Fruit fly (Drosophila melanogaster) whole organism, embryonic: ENCODE measurements around the gene CG31800.

Experiments used
- Atf6 ChIP-seq: fragments of 200-800 bp; sonication (Bioruptor generic); IDR thresholded peaks from 2 replicates; pipeline ENCODE4 v1.3.6; 2022; ENCODE audit warnings: missing biosample characterization, missing genetic modification characterization
- CG10147 ChIP-seq: fragments of 200-800 bp; sonication (Bioruptor generic); optimal IDR thresholded peaks from 2 replicates; lab custom pipeline; 2019; ENCODE audit warnings: missing biosample characterization, mild to moderate bottlenecking, missing genetic modification characterization, moderate library complexity
- CG10462 ChIP-seq: fragments of 200-800 bp; sonication (Bioruptor generic); optimal IDR thresholded peaks from 2 replicates; lab custom pipeline; 2016; ENCODE audit warnings: missing biosample characterization, missing genetic modification characterization
- CG12236 ChIP-seq: fragments of 200-800 bp; sonication (Bioruptor generic); optimal IDR thresholded peaks from 2 replicates; lab custom pipeline; 2016; ENCODE audit warnings: missing biosample characterization, missing genetic modification characterization
- CG13287 ChIP-seq: fragments of 200-800 bp; sonication (Bioruptor generic); IDR thresholded peaks from 2 replicates; pipeline ENCODE4 v1.3.6; 2022; ENCODE audit warnings: missing biosample characterization, missing genetic modification characterization; ENCODE audit not compliant: partially characterized antibody
- CG13894 ChIP-seq: fragments of 200-800 bp; sonication (Bioruptor generic); optimal IDR thresholded peaks from 3 replicates; lab custom pipeline; 2018; ENCODE audit warnings: missing biosample characterization, mild to moderate bottlenecking, missing genetic modification characterization, moderate library complexity
- CG14965 ChIP-seq: fragments of 200-800 bp; sonication (Bioruptor generic); optimal IDR thresholded peaks from 2 replicates; lab custom pipeline; 2016; ENCODE audit warnings: missing biosample characterization, missing genetic modification characterization, borderline replicate concordance
- CG16863 ChIP-seq: fragments of 200-800 bp; sonication (Bioruptor generic); optimal IDR thresholded peaks from 3 replicates; lab custom pipeline; 2016; ENCODE audit warnings: missing biosample characterization, missing genetic modification characterization
- CG17186 ChIP-seq: fragments of 200-800 bp; sonication (Bioruptor generic); optimal IDR thresholded peaks from 3 replicates; lab custom pipeline; 2017; ENCODE audit warnings: missing biosample characterization, missing genetic modification reagents, missing genetic modification characterization
- CG2129 ChIP-seq: fragments of 200-800 bp; sonication (Bioruptor generic); IDR thresholded peaks from 2 replicates; pipeline ENCODE4 v1.3.6; 2022; ENCODE audit warnings: missing biosample characterization, missing genetic modification characterization; ENCODE audit not compliant: partially characterized antibody
- CG2678 ChIP-seq: fragments of 200-800 bp; sonication (Bioruptor generic); optimal IDR thresholded peaks from 3 replicates; lab custom pipeline; 2019; ENCODE audit warnings: missing biosample characterization, mild to moderate bottlenecking, missing genetic modification characterization, moderate library complexity
- CG31224 ChIP-seq: fragments of 200-800 bp; sonication (Bioruptor generic); IDR thresholded peaks from 2 replicates; pipeline ENCODE4 v1.3.6; 2022; ENCODE audit warnings: missing biosample characterization, missing genetic modification characterization
- CG31365 ChIP-seq: fragments of 200-800 bp; sonication (Bioruptor generic); optimal IDR thresholded peaks from 2 replicates; lab custom pipeline; 2018; ENCODE audit warnings: missing biosample characterization, mild to moderate bottlenecking, missing genetic modification characterization
- CG32767 ChIP-seq: fragments of 200-800 bp; sonication (Bioruptor generic); IDR thresholded peaks from 2 replicates; pipeline ENCODE4 v1.3.6; 2022; ENCODE audit warnings: missing biosample characterization, missing genetic modification characterization
- CG33213 ChIP-seq: fragments of 200-800 bp; sonication (Bioruptor generic); optimal IDR thresholded peaks from 3 replicates; lab custom pipeline; 2016; ENCODE audit warnings: missing biosample characterization, missing genetic modification characterization
- CG5245 ChIP-seq: fragments of 200-800 bp; sonication (Bioruptor generic); optimal IDR thresholded peaks from 3 replicates; lab custom pipeline; 2016; ENCODE audit warnings: missing biosample characterization, missing genetic modification characterization
- CG7271 ChIP-seq: fragments of 200-800 bp; sonication (Bioruptor generic); optimal IDR thresholded peaks from 2 replicates; lab custom pipeline; 2018; ENCODE audit warnings: missing biosample characterization, mild to moderate bottlenecking, missing genetic modification characterization, moderate library complexity
- CG7987 ChIP-seq: fragments of 200-800 bp; sonication (Bioruptor generic); optimal IDR thresholded peaks from 2 replicates; lab custom pipeline; 2018; ENCODE audit warnings: missing biosample characterization, mild to moderate bottlenecking, missing genetic modification characterization, moderate library complexity
- CG8359 ChIP-seq: fragments of 200-800 bp; sonication (Bioruptor generic); optimal IDR thresholded peaks from 2 replicates; lab custom pipeline; 2017; ENCODE audit warnings: missing biosample characterization, mild to moderate bottlenecking, missing genetic modification characterization, borderline replicate concordance
- CG8478 ChIP-seq: fragments of >200 bp; optimal IDR thresholded peaks from 2 replicates; lab custom pipeline; 2018
- CHES-1-like ChIP-seq: fragments of 200-800 bp; sonication (Bioruptor generic); optimal IDR thresholded peaks from 2 replicates; lab custom pipeline; 2016; ENCODE audit warnings: missing biosample characterization, missing genetic modification characterization
- Dad ChIP-seq: fragments of 200-800 bp; sonication (Bioruptor generic); optimal IDR thresholded peaks from 3 replicates; lab custom pipeline; 2016; ENCODE audit warnings: missing biosample characterization, missing genetic modification characterization
- Dfd ChIP-seq, 2 experiments: fragments of >200 bp; optimal IDR thresholded peaks; 2 replicates each; lab custom pipeline; 2017; ENCODE audit warnings: missing biosample characterization in 2 of 2, missing genetic modification characterization in 2 of 2
- Dref ChIP-seq: fragments of 200-800 bp; sonication (Bioruptor generic); IDR thresholded peaks from 2 replicates; pipeline ENCODE4 v1.3.6; 2022; ENCODE audit warnings: missing biosample characterization, missing genetic modification characterization
- E2f2 ChIP-seq: fragments of 200-800 bp; sonication (Bioruptor generic); IDR thresholded peaks from 2 replicates; pipeline ENCODE4 v1.3.6; 2022; ENCODE audit warnings: missing biosample characterization, missing genetic modification characterization
- Elba2 ChIP-seq: fragments of 200-800 bp; sonication (Bioruptor generic); optimal IDR thresholded peaks from 3 replicates; lab custom pipeline; 2016; ENCODE audit warnings: missing biosample characterization, missing genetic modification characterization
- Hmx ChIP-seq: fragments of 200-800 bp; sonication (Bioruptor generic); optimal IDR thresholded peaks from 2 replicates; lab custom pipeline; 2016; ENCODE audit warnings: missing biosample characterization, missing genetic modification characterization
- MESR4 ChIP-seq: fragments of 200-800 bp; sonication (Bioruptor generic); optimal IDR thresholded peaks from 2 replicates; lab custom pipeline; 2018; ENCODE audit warnings: missing biosample characterization, mild to moderate bottlenecking, missing genetic modification characterization, moderate library complexity
- Myb ChIP-seq: fragments of 200-800 bp; sonication (Bioruptor generic); optimal IDR thresholded peaks from 2 replicates; lab custom pipeline; 2016; ENCODE audit warnings: missing biosample characterization, missing genetic modification characterization
- NC2β ChIP-seq: fragments of 200-800 bp; sonication (Bioruptor generic); optimal IDR thresholded peaks from 2 replicates; lab custom pipeline; 2016; ENCODE audit warnings: missing biosample characterization, missing genetic modification characterization
- Poxn ChIP-seq: fragments of 200-800 bp; sonication (Bioruptor generic); IDR thresholded peaks from 2 replicates; pipeline ENCODE4 v1.3.6; 2022; ENCODE audit warnings: missing biosample characterization, missing genetic modification characterization
- al ChIP-seq: fragments of 200-800 bp; sonication (Bioruptor generic); IDR thresholded peaks from 2 replicates; pipeline ENCODE4 v1.3.6; 2022; ENCODE audit warnings: missing biosample characterization, missing genetic modification characterization
- ara ChIP-seq: fragments of 200-800 bp; sonication (Bioruptor generic); IDR thresholded peaks from 2 replicates; pipeline ENCODE4 v1.3.6; 2022; ENCODE audit warnings: missing biosample characterization, missing genetic modification characterization
- bbx ChIP-seq: fragments of 200-800 bp; sonication (Bioruptor generic); IDR thresholded peaks from 2 replicates; pipeline ENCODE4 v1.3.6; 2022; ENCODE audit warnings: missing biosample characterization, missing genetic modification characterization; ENCODE audit not compliant: partially characterized antibody
- corto ChIP-seq: fragments of 200-800 bp; sonication (Bioruptor generic); optimal IDR thresholded peaks from 2 replicates; lab custom pipeline; 2016; ENCODE audit warnings: missing biosample characterization, mild to moderate bottlenecking, missing genetic modification characterization, moderate library complexity
- dm ChIP-seq: fragments of 200-800 bp; sonication (Bioruptor generic); optimal IDR thresholded peaks from 3 replicates; lab custom pipeline; 2016; ENCODE audit warnings: missing biosample characterization, missing genetic modification characterization
- dmrt99B ChIP-seq: fragments of 200-800 bp; sonication (Bioruptor generic); optimal IDR thresholded peaks from 2 replicates; lab custom pipeline; 2018; ENCODE audit warnings: missing biosample characterization, mild to moderate bottlenecking, missing genetic modification characterization, moderate library complexity
- fru ChIP-seq: fragments of >200 bp; optimal IDR thresholded peaks from 2 replicates; lab custom pipeline; 2017
- gcm2 ChIP-seq: fragments of 200-800 bp; sonication (Bioruptor generic); optimal IDR thresholded peaks from 2 replicates; lab custom pipeline; 2016; ENCODE audit warnings: missing biosample characterization, missing genetic modification characterization
- lola ChIP-seq, 3 experiments: fragments of >200 bp in 2 of 3; fragments of 200-800 bp in 1 of 3; sonication (Bioruptor generic) in 1 of 3; optimal IDR thresholded peaks; 2 replicates each; lab custom pipeline; 2017 to 2019; ENCODE audit warnings: missing biosample characterization in 3 of 3, missing genetic modification characterization in 3 of 3, mild to moderate bottlenecking in 1 of 3, moderate library complexity in 1 of 3
- lov ChIP-seq, 2 experiments: fragments of 200-800 bp in 1 of 2; fragments of >200 bp in 1 of 2; sonication (Bioruptor generic) in 1 of 2; IDR thresholded peaks in 1 of 2; optimal IDR thresholded peaks in 1 of 2; 2 replicates in 1 of 2; 3 replicates in 1 of 2; pipeline versions ENCODE4 v1.3.6 to Lab custom; 2017 to 2022; ENCODE audit warnings: missing biosample characterization in 1 of 2, missing genetic modification characterization in 1 of 2
- nerfin-2 ChIP-seq: fragments of 200-800 bp; sonication (Bioruptor generic); IDR thresholded peaks from 2 replicates; pipeline ENCODE4 v1.3.6; 2022; ENCODE audit warnings: missing biosample characterization, missing genetic modification characterization; ENCODE audit not compliant: partially characterized antibody
- nmo ChIP-seq: fragments of 200-800 bp; sonication (Bioruptor generic); optimal IDR thresholded peaks from 2 replicates; lab custom pipeline; 2018; ENCODE audit warnings: missing biosample characterization, mild to moderate bottlenecking, missing genetic modification characterization, moderate library complexity
- p53 ChIP-seq: fragments of 200-800 bp; sonication (Bioruptor generic); optimal IDR thresholded peaks from 2 replicates; lab custom pipeline; 2016; ENCODE audit warnings: missing biosample characterization, missing genetic modification characterization
- seq ChIP-seq: fragments of 200-800 bp; sonication (Bioruptor generic); IDR thresholded peaks from 2 replicates; pipeline ENCODE4 v1.3.6; 2022; ENCODE audit warnings: missing biosample characterization, missing genetic modification characterization
- ssp ChIP-seq: fragments of 200-800 bp; sonication (Bioruptor generic); IDR thresholded peaks from 2 replicates; pipeline ENCODE4 v1.3.6; 2022; ENCODE audit warnings: missing biosample characterization, missing genetic modification characterization
- unpg ChIP-seq: fragments of 200-800 bp; sonication (Bioruptor generic); optimal IDR thresholded peaks from 3 replicates; lab custom pipeline; 2018; ENCODE audit warnings: missing biosample characterization, mild to moderate bottlenecking, missing genetic modification characterization, moderate library complexity
- vvl ChIP-seq: fragments of 200-800 bp; sonication (Bioruptor generic); IDR thresholded peaks from 2 replicates; pipeline ENCODE4 v1.3.6; 2022; ENCODE audit warnings: missing biosample characterization, missing genetic modification characterization
- zen2 ChIP-seq: fragments of 200-800 bp; sonication (Bioruptor generic); IDR thresholded peaks from 3 replicates; pipeline ENCODE4 v1.3.6; 2022; ENCODE audit warnings: missing biosample characterization, missing genetic modification characterization; ENCODE audit not compliant: partially characterized antibody
- zfh1 ChIP-seq: fragments of 200-800 bp; sonication (Bioruptor generic); IDR thresholded peaks from 3 replicates; pipeline ENCODE4 v1.3.6; 2022; ENCODE audit warnings: missing biosample characterization, missing genetic modification characterization

CG31800 gene

dm6 chr2L:19034213-19034929 lies at the start of gene CG31800, which contains the start of gene mib2 (continued):
- TF ChIP-seq CG7271 (tag; lab: Kevin White, UChicago) = no peak
- TF ChIP-seq NC2β (GFP tag; lab: Kevin White, UChicago) = no peak
- TF ChIP-seq MESR4 (GFP tag; lab: Kevin White, UChicago) = peak; percentile 79
- TF ChIP-seq CG16863 (GFP tag; lab: Kevin White, UChicago) = no peak
- TF ChIP-seq Hmx (GFP tag; lab: Kevin White, UChicago) = no peak
- no peak for TF ChIP-seq fru (lab: Kevin White, UChicago)
- TF ChIP-seq CG31224 (GFP tag; lab: Robert Waterston, UW) = no peak
- no peak for TF ChIP-seq zfh1 (GFP tag; lab: Robert Waterston, UW)
- no peak for TF ChIP-seq Atf6 (GFP tag; lab: Robert Waterston, UW)
- TF ChIP-seq CG13287 (GFP tag; lab: Robert Waterston, UW) = peak; percentile 78
- no peak for TF ChIP-seq CG14965 (GFP tag; lab: Kevin White, UChicago)
- no peak for TF ChIP-seq CG8359 (GFP tag; lab: Kevin White, UChicago)
- no peak for TF ChIP-seq CG5245 (GFP tag; lab: Kevin White, UChicago)
- no peak for TF ChIP-seq lola (GFP tag; optimal IDR thresholded peaks at IDR 0.05; lab: Kevin White, UChicago)
- TF ChIP-seq Dfd (GFP tag; optimal IDR thresholded peaks at IDR 0.05; lab: Kevin White, UChicago) = no peak
- TF ChIP-seq unpg (GFP tag; lab: Kevin White, UChicago) = no peak
- TF ChIP-seq Dref (GFP tag; lab: Robert Waterston, UW) = peak; percentile 86
- no peak; the same call in 1 of the 2 replicates for TF ChIP-seq E2f2 (GFP tag; lab: Robert Waterston, UW)
- no peak for TF ChIP-seq lov (optimal IDR thresholded peaks at IDR 0.05; lab: Kevin White, UChicago)
- TF ChIP-seq lov (GFP tag; IDR thresholded peaks at IDR 0.05; lab: Robert Waterston, UW) = no peak
- TF ChIP-seq CG31365 = no peak
- TF ChIP-seq CG12236 (GFP tag; lab: Kevin White, UChicago) = no peak
- no peak for TF ChIP-seq al (GFP tag; lab: Robert Waterston, UW)
- no peak for TF ChIP-seq Dad (GFP tag; lab: Kevin White, UChicago)
- TF ChIP-seq CG17186 = no peak
- TF ChIP-seq nmo (GFP tag; lab: Kevin White, UChicago) = peak; percentile 20
- TF ChIP-seq Myb (GFP tag; lab: Kevin White, UChicago) = no peak
- TF ChIP-seq CG33213 (GFP tag; lab: Kevin White, UChicago) = no peak
- TF ChIP-seq zen2 (GFP tag; lab: Robert Waterston, UW) = peak; percentile 81; the same call in 2 of the 3 replicates
- TF ChIP-seq dm (GFP tag; lab: Kevin White, UChicago) = peak; percentile 57
- TF ChIP-seq Poxn (GFP tag; lab: Robert Waterston, UW) = no peak
- peak; percentile 91 for TF ChIP-seq bbx (GFP tag; lab: Robert Waterston, UW)
- TF ChIP-seq CG8478 (lab: Kevin White, UChicago) = no peak
- no peak for TF ChIP-seq corto (GFP tag; lab: Kevin White, UChicago)
- peak; percentile 8; the same call in 1 of the 2 replicates for TF ChIP-seq vvl (GFP tag; lab: Robert Waterston, UW)
- no peak for TF ChIP-seq ssp (GFP tag; lab: Robert Waterston, UW)
- TF ChIP-seq CG7987 (GFP tag; lab: Kevin White, UChicago) = peak; percentile 15
- no peak for TF ChIP-seq seq
- no peak for TF ChIP-seq Elba2 (GFP tag; lab: Kevin White, UChicago)
- no peak for TF ChIP-seq dmrt99B (tag; lab: Kevin White, UChicago)
- TF ChIP-seq CG2678 (tag; lab: Kevin White, UChicago) = no peak
- TF ChIP-seq nerfin-2 = peak; percentile 78
- peak; percentile 32 for TF ChIP-seq CG10147 (GFP tag; lab: Kevin White, UChicago)
- TF ChIP-seq p53 = no peak
- peak; percentile 1 for TF ChIP-seq CG13894 (tag; lab: Kevin White, UChicago)
- TF ChIP-seq gcm2 = no peak
- TF ChIP-seq CHES-1-like (GFP tag; lab: Kevin White, UChicago) = no peak
- no peak for TF ChIP-seq CG32767 (GFP tag; lab: Robert Waterston, UW)
- TF ChIP-seq CG2129 (GFP tag; lab: Robert Waterston, UW) = peak; percentile 74
- no peak for TF ChIP-seq CG10462 (GFP tag; lab: Kevin White, UChicago)
- no peak for TF ChIP-seq ara (GFP tag; lab: Robert Waterston, UW)
